Worm (Caenorhabditis elegans): ENCODE data around the gene B0035.18.

The B0035.18 gene

DNA sequence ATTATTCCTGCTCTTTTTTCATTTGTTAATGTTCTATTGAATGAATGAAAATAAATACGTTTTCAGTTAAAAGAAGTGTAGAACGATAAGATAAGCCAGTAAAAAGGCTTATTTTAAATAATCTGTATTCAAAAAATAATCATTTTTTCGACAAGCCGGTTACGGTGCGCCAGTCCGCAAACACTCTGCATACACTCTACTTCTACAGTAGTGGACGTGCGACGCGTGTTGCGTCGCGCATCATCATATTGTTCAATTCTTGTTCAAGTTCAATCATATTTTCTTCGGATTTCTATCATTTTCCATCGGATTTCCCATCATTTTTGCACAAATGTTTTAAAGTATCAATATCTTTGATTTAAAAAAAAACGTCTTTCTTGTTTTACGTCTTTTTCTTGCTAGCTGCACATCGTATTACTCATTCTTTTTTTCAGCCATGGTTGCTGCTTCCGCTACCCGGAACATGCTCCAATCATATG, at the start of gene B0035.18:
Gene B0035.18, plus strand, starts transcription at position 429 of the 479 bp plus-strand sequence.
- TF ChIP-seq aly-1 (tag; optimal IDR thresholded peaks at IDR 0.05) (no peak), ceh-36 (tag; optimal IDR thresholded peaks at IDR 0.05) (no peak), pes-1 (GFP tag; IDR thresholded peaks at IDR 0.05) (no peak), tbx-37 (GFP tag; conservative IDR thresholded peaks at IDR 0.05) (no peak), F13C5.2 (tag; optimal IDR thresholded peaks at IDR 0.05) (no peak), tbx-11 (GFP tag; IDR thresholded peaks at IDR 0.05) (no peak), tra-4 (tag; optimal IDR thresholded peaks at IDR 0.05) (no peak)

ce11 chrIV:11271262-11271661, 48.9 kb upstream of the B0035.18 start, which contains the start of gene nhr-7:
Gene nhr-7 (minus strand): TSS chrIV:11271362.
- TF ChIP-seq pes-1 (GFP tag; IDR thresholded peaks at IDR 0.05) (no peak), aly-1 (tag; optimal IDR thresholded peaks at IDR 0.05) (no peak), hnd-1 (tag; optimal IDR thresholded peaks at IDR 0.05) (no peak), F13C5.2 (tag; optimal IDR thresholded peaks at IDR 0.05) (no peak), B0310.2 (tag; optimal IDR thresholded peaks at IDR 0.05) (no peak), ceh-36 (tag; optimal IDR thresholded peaks at IDR 0.05) (no peak)

ce11 chrIV:11273151-11273550, 47.0 kb upstream of the B0035.18 start, which contains the start of gene gtl-2:
Gene gtl-2 (plus strand): TSS chrIV:11273451.
- TF ChIP-seq hmbx-1 (tag; optimal IDR thresholded peaks at IDR 0.05) (no peak), ceh-13 (GFP tag; optimal IDR thresholded peaks at IDR 0.05) (no peak), sea-1 (GFP tag; conservative IDR thresholded peaks at IDR 0.05) (no peak), scrt-1 (GFP tag; IDR thresholded peaks at IDR 0.05) (no peak), aly-1 (tag; optimal IDR thresholded peaks at IDR 0.05) (no peak), flt-1 (GFP tag; IDR thresholded peaks at IDR 0.05) (no peak), F13C5.2 (tag; optimal IDR thresholded peaks at IDR 0.05) (no peak), hnd-1 (tag; optimal IDR thresholded peaks at IDR 0.05) (no peak), hmg-4 (GFP tag; optimal IDR thresholded peaks at IDR 0.05) (no peak), ets-7 (tag; optimal IDR thresholded peaks at IDR 0.05) (no peak), ama-1 (optimal IDR thresholded peaks at IDR 0.05) (no peak)

DNA sequence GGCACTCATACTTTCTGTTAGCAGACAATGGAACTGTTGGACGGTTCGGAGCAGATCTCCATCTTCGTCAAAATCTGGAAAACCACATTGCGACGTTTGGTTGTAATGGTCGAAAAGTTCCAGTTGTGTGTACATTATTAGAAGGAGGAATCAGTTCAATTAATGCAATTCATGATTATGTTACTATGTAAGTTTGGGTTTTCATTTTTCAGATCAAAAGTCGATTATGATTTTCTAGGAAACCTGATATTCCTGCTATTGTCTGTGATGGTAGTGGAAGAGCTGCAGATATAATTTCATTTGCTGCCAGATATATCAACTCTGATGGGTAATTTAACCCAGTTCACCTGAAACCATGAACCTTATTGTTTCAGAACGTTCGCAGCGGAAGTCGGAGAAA, 44.1 kb upstream of the B0035.18 start:
- no peak for TF ChIP-seq tra-4 (tag; optimal IDR thresholded peaks at IDR 0.05)
- no peak for TF ChIP-seq hmg-4 (GFP tag; optimal IDR thresholded peaks at IDR 0.05)
- no peak for TF ChIP-seq aly-1 (tag; optimal IDR thresholded peaks at IDR 0.05)
- no peak for TF ChIP-seq flt-1 (GFP tag; IDR thresholded peaks at IDR 0.05)
- no peak for TF ChIP-seq tbx-11 (GFP tag; IDR thresholded peaks at IDR 0.05)
- TF ChIP-seq ets-7 (tag; optimal IDR thresholded peaks at IDR 0.05): no peak
- TF ChIP-seq tbx-37 (GFP tag; conservative IDR thresholded peaks at IDR 0.05): no peak
- no peak for TF ChIP-seq hnd-1 (tag; optimal IDR thresholded peaks at IDR 0.05)
- no peak for TF ChIP-seq F13C5.2 (tag; optimal IDR thresholded peaks at IDR 0.05)
- TF ChIP-seq ceh-36 (tag; optimal IDR thresholded peaks at IDR 0.05): no peak
- TF ChIP-seq sea-1 (GFP tag; conservative IDR thresholded peaks at IDR 0.05): no peak
- TF ChIP-seq hmbx-1 (tag; optimal IDR thresholded peaks at IDR 0.05): no peak
- no peak for TF ChIP-seq pes-1 (GFP tag; IDR thresholded peaks at IDR 0.05)
- TF ChIP-seq ceh-13 (GFP tag; optimal IDR thresholded peaks at IDR 0.05): no peak
- TF ChIP-seq ama-1 (optimal IDR thresholded peaks at IDR 0.05): no peak
- no peak for TF ChIP-seq scrt-1 (GFP tag; IDR thresholded peaks at IDR 0.05)
- no peak for TF ChIP-seq B0310.2 (tag; optimal IDR thresholded peaks at IDR 0.05)

DNA sequence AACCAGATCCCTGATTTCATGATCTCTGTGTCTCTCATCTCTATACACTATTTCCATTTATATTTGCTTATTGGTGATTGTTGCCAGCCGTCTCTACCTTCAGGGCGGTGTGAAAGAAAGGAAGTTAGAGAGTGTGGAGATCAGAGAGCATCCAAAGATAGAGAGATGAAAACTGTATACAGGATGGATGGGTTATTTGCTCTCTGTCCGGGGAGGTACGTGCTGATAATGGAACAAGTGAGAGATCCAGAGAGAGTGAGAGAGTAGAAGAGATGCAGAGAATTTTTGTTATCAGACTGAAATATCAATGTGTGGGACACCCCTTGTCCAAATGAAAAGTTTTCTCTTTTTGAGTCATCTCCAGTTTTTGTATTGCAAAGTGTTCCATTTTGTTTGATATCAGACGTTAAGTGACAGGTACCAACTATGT, 36.0 kb upstream of the B0035.18 start:
- no peak for TF ChIP-seq F13C5.2 (tag; optimal IDR thresholded peaks at IDR 0.05)
- no peak for TF ChIP-seq aly-1 (tag; optimal IDR thresholded peaks at IDR 0.05)
- TF ChIP-seq hmg-4 (GFP tag; optimal IDR thresholded peaks at IDR 0.05): no peak
- TF ChIP-seq ceh-13 (GFP tag; optimal IDR thresholded peaks at IDR 0.05): no peak
- TF ChIP-seq hnd-1 (tag; optimal IDR thresholded peaks at IDR 0.05): no peak
- no peak for TF ChIP-seq tbx-11 (GFP tag; IDR thresholded peaks at IDR 0.05)
- no peak for TF ChIP-seq ama-1 (optimal IDR thresholded peaks at IDR 0.05)
- no peak for TF ChIP-seq hmbx-1 (tag; optimal IDR thresholded peaks at IDR 0.05)
- TF ChIP-seq pes-1 (GFP tag; IDR thresholded peaks at IDR 0.05): no peak
- TF ChIP-seq B0310.2 (tag; optimal IDR thresholded peaks at IDR 0.05): no peak
- no peak for TF ChIP-seq ets-7 (tag; optimal IDR thresholded peaks at IDR 0.05)

ce11 chrIV:11285239-11285638, 34.9 kb upstream of the B0035.18 start:
- TF ChIP-seq hmg-4 (GFP tag; optimal IDR thresholded peaks at IDR 0.05): no peak
- no peak for TF ChIP-seq F13C5.2 (tag; optimal IDR thresholded peaks at IDR 0.05)
- TF ChIP-seq tbx-37 (GFP tag; conservative IDR thresholded peaks at IDR 0.05): no peak
- no peak for TF ChIP-seq aly-1 (tag; optimal IDR thresholded peaks at IDR 0.05)
- TF ChIP-seq hmbx-1 (tag; optimal IDR thresholded peaks at IDR 0.05): no peak

ce11 chrIV:11286112-11286511, 34.0 kb upstream of the B0035.18 start:
- no peak for TF ChIP-seq F13C5.2 (tag; optimal IDR thresholded peaks at IDR 0.05)
- no peak for TF ChIP-seq hnd-1 (tag; optimal IDR thresholded peaks at IDR 0.05)
- no peak for TF ChIP-seq ceh-36 (tag; optimal IDR thresholded peaks at IDR 0.05)
- TF ChIP-seq aly-1 (tag; optimal IDR thresholded peaks at IDR 0.05): no peak
- TF ChIP-seq pes-1 (GFP tag; IDR thresholded peaks at IDR 0.05): no peak
- no peak for TF ChIP-seq ama-1 (optimal IDR thresholded peaks at IDR 0.05)

DNA sequence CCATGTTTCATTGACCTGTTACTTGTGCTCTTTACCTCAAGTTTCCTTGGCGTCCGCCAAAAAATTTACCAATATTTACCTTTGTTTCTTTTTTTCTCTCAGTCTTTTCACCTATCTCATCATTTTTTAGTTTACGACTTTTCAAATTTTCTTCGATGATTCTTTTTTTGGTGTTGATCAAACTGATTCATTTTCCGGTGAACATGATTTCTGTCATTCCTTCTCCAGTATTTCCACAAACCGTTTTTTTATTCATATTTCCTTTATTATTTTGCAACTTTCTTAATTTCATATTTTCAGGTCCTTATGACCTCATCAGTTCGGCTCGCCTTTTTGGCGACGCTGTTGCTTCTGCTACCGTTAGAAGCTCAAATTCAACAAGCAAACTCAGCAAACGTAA, 32.6 kb upstream of the B0035.18 start, which contains the start of gene F54D1.6:
Gene F54D1.6, plus strand, starts transcription at position 301 of the 400 bp plus-strand sequence.
- TF ChIP-seq hmg-4 (GFP tag; optimal IDR thresholded peaks at IDR 0.05): no peak
- TF ChIP-seq tra-4 (tag; optimal IDR thresholded peaks at IDR 0.05): no peak
- TF ChIP-seq pes-1 (GFP tag; IDR thresholded peaks at IDR 0.05): no peak
- no peak for TF ChIP-seq ceh-13 (GFP tag; optimal IDR thresholded peaks at IDR 0.05)
- no peak for TF ChIP-seq ama-1 (optimal IDR thresholded peaks at IDR 0.05)
- no peak for TF ChIP-seq scrt-1 (GFP tag; IDR thresholded peaks at IDR 0.05)
- no peak for TF ChIP-seq F13C5.2 (tag; optimal IDR thresholded peaks at IDR 0.05)
